5 worm cellular contexts compared by ENCODE assay signal in the genomic region with DNA sequence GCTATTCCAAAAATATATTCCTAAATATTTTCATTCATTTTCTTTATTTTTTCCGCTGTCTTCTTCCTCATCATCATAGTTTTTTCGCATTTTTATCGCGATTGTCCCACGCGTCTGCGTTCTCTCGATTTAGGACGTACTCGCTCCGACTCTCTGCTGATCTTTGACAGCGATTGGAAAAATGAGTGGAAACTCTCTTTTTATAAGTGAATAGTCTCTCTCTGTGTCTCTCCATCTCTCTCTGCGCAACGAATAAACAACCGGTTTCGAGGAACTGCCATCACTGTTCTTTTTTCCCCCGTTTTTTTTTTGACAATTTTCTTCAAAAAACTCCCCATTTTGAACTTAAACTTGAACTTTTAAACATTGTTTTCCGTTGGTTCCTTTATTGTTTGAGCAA.
A peak's percentile ranks its signal among the peaks of the same experiment; 100 is the strongest.
TF ChIP-seq lines count a peak whose summit lies in the region.

No protein-coding gene starts in this region.

TF ChIP-seq in whole organism, L1 larva, 84 proteins besides CTCF, POLR2A, EP300 and RAD21 (continues in another document):
- TF ChIP-seq vab-15 (tag; optimal IDR thresholded peaks at IDR 0.05; lab: Kevin White, UChicago) (no peak), lin-14 (GFP tag; optimal IDR thresholded peaks at IDR 0.05; lab: Kevin White, UChicago) (peak; percentile 85), ceh-8 (GFP tag; optimal IDR thresholded peaks at IDR 0.05; lab: Kevin White, UChicago) (no peak), nhr-19 (GFP tag; conservative IDR thresholded peaks at IDR 0.05; lab: Robert Waterston, UW) (no peak), nhr-85 (tag; lab: Kevin White, UChicago) (peak; percentile 88), dsc-1 (tag; optimal IDR thresholded peaks at IDR 0.05; lab: Kevin White, UChicago) (no peak), tbx-2 (tag; optimal IDR thresholded peaks at IDR 0.05; lab: Kevin White, UChicago) (peak; percentile 33), dpl-1 (GFP tag; optimal IDR thresholded peaks at IDR 0.05; lab: Kevin White, UChicago) (peak in 1 of 3 experiments; percentile 19), nhr-11 (tag; optimal IDR thresholded peaks at IDR 0.05; lab: Kevin White, UChicago) (no peak), isw-1 (GFP tag; IDR thresholded peaks at IDR 0.05; lab: Robert Waterston, UW) (no peak), irx-1 (tag; optimal IDR thresholded peaks at IDR 0.05; lab: Kevin White, UChicago) (no peak), grh-1 (GFP tag; IDR thresholded peaks at IDR 0.05; lab: Robert Waterston, UW) (peak; percentile 90), sptf-1 (tag; optimal IDR thresholded peaks at IDR 0.05; lab: Kevin White, UChicago) (no peak), snu-23 (GFP tag; optimal IDR thresholded peaks at IDR 0.05; lab: Kevin White, UChicago) (peak; percentile 51), lin-35 (GFP tag; optimal IDR thresholded peaks at IDR 0.05; lab: Kevin White, UChicago) (peak in 1 of 2 experiments; percentile 42), C34B4.2 (tag; optimal IDR thresholded peaks at IDR 0.05; lab: Kevin White, UChicago) (no peak), aha-1 (tag; optimal IDR thresholded peaks at IDR 0.05; lab: Kevin White, UChicago) (no peak), unc-130 (tag; optimal IDR thresholded peaks at IDR 0.05; lab: Kevin White, UChicago) (no peak)

TF ChIP-seq in whole organism, L2 larva, 48 proteins besides CTCF, POLR2A, EP300 and RAD21 (continues in another document):
- TF ChIP-seq sma-9 (GFP tag; optimal IDR thresholded peaks at IDR 0.05; lab: Kevin White, UChicago) (peak; percentile 69), sma-9 (tag; optimal IDR thresholded peaks at IDR 0.05; lab: Kevin White, UChicago) (no peak), alr-1 (tag; optimal IDR thresholded peaks at IDR 0.05; lab: Kevin White, UChicago) (no peak), Y55F3AM.14 (GFP tag; optimal IDR thresholded peaks at IDR 0.05; lab: Kevin White, UChicago) (no peak), egl-27 (tag; optimal IDR thresholded peaks at IDR 0.05; lab: Kevin White, UChicago) (no peak), ztf-1 (GFP tag; conservative IDR thresholded peaks at IDR 0.05; lab: Robert Waterston, UW) (no peak), nhr-6 (tag; optimal IDR thresholded peaks at IDR 0.05; lab: Kevin White, UChicago) (no peak), ama-1 (optimal IDR thresholded peaks at IDR 0.05; lab: Kevin White, UChicago) (no peak), elt-1 (tag; optimal IDR thresholded peaks at IDR 0.05; lab: Kevin White, UChicago) (no peak), aly-2 (tag; optimal IDR thresholded peaks at IDR 0.05; lab: Kevin White, UChicago) (no peak), C34F6.9 (tag; optimal IDR thresholded peaks at IDR 0.05; lab: Kevin White, UChicago) (peak; percentile 6), sem-4 (tag; optimal IDR thresholded peaks at IDR 0.05; lab: Kevin White, UChicago) (peak; percentile 3), lin-39 (tag; optimal IDR thresholded peaks at IDR 0.05; lab: Kevin White, UChicago) (no peak), elt-3 (tag; optimal IDR thresholded peaks at IDR 0.05; lab: Kevin White, UChicago) (no peak), lin-11 (tag; optimal IDR thresholded peaks at IDR 0.05; lab: Kevin White, UChicago) (no peak), nhr-11 (tag; optimal IDR thresholded peaks at IDR 0.05; lab: Kevin White, UChicago) (no peak), sma-3 (GFP tag; optimal IDR thresholded peaks at IDR 0.05; lab: Kevin White, UChicago) (peak; percentile 14), lin-13 (GFP tag; optimal IDR thresholded peaks at IDR 0.05; lab: Kevin White, UChicago) (no peak), nhr-77 (tag; optimal IDR thresholded peaks at IDR 0.05; lab: Kevin White, UChicago) (no peak)

TF ChIP-seq in whole organism, L3 larva, 47 proteins besides CTCF, POLR2A, EP300 and RAD21:
- TF ChIP-seq nhr-23 (tag; optimal IDR thresholded peaks at IDR 0.05; lab: Kevin White, UChicago) (peak; percentile 62), fkh-10 (GFP tag; optimal IDR thresholded peaks at IDR 0.05; lab: Kevin White, UChicago) (no peak), mml-1 (tag; optimal IDR thresholded peaks at IDR 0.05; lab: Kevin White, UChicago) (no peak), unc-62 (GFP tag; optimal IDR thresholded peaks at IDR 0.05; lab: Kevin White, UChicago) (no peak), pha-4 (tag; optimal IDR thresholded peaks at IDR 0.05; lab: Kevin White, UChicago) (peak; percentile 72), elt-1 (tag; optimal IDR thresholded peaks at IDR 0.05; lab: Kevin White, UChicago) (peak; percentile 55), unc-39 (tag; optimal IDR thresholded peaks at IDR 0.05; lab: Kevin White, UChicago) (no peak), ZK546.5 (tag; optimal IDR thresholded peaks at IDR 0.05; lab: Kevin White, UChicago) (no peak), nhr-25 (tag; optimal IDR thresholded peaks at IDR 0.05; lab: Kevin White, UChicago) (peak; percentile 54), nfya-1 (tag; optimal IDR thresholded peaks at IDR 0.05; lab: Kevin White, UChicago; ENCODE audit: insufficient read depth) (peak; percentile 40), nhr-28 (tag; optimal IDR thresholded peaks at IDR 0.05; lab: Kevin White, UChicago) (no peak), lin-15B (tag; optimal IDR thresholded peaks at IDR 0.05; lab: Kevin White, UChicago) (no peak), mdl-1 (tag; optimal IDR thresholded peaks at IDR 0.05; lab: Kevin White, UChicago) (no peak), elt-3 (tag; optimal IDR thresholded peaks at IDR 0.05; lab: Kevin White, UChicago) (no peak)

TF ChIP-seq in whole organism, L4 larva, 104 proteins besides CTCF, POLR2A, EP300 and RAD21 (continues in another document):
- TF ChIP-seq lir-3 (tag; optimal IDR thresholded peaks at IDR 0.05; lab: Kevin White, UChicago), result no peak
- TF ChIP-seq snpc-4 (tag; optimal IDR thresholded peaks at IDR 0.05; lab: Kevin White, UChicago), result no peak
- no peak for TF ChIP-seq ztf-7 (tag; optimal IDR thresholded peaks at IDR 0.05; lab: Kevin White, UChicago)
- no peak for TF ChIP-seq spr-3 (GFP tag; optimal IDR thresholded peaks at IDR 0.05; lab: Kevin White, UChicago)
- TF ChIP-seq ctbp-1 (GFP tag; IDR thresholded peaks at IDR 0.05; lab: Robert Waterston, UW), result no peak
- TF ChIP-seq lin-1 (GFP tag; IDR thresholded peaks at IDR 0.05; lab: Robert Waterston, UW), result no peak
- TF ChIP-seq nhr-42 (GFP tag; IDR thresholded peaks at IDR 0.05; lab: Robert Waterston, UW), result no peak
- no peak for TF ChIP-seq saeg-2 (GFP tag; IDR thresholded peaks at IDR 0.05; lab: Robert Waterston, UW)
- TF ChIP-seq D1046.2 (GFP tag; IDR thresholded peaks at IDR 0.05; lab: Robert Waterston, UW), result no peak
- no peak for TF ChIP-seq daf-19 (GFP tag; conservative IDR thresholded peaks at IDR 0.05; lab: Robert Waterston, UW)
- 0 out of 2 replicates have a peak, but pooled peaks have one; percentile 36 for TF ChIP-seq tra-1 (GFP tag; IDR thresholded peaks at IDR 0.05; lab: Robert Waterston, UW)
- TF ChIP-seq tag-97 (GFP tag; IDR thresholded peaks at IDR 0.05; lab: Robert Waterston, UW), result no peak
- TF ChIP-seq F49E8.2 (tag; optimal IDR thresholded peaks at IDR 0.05; lab: Kevin White, UChicago; ENCODE audit: borderline replicate concordance), result no peak
- peak; percentile 45 for TF ChIP-seq nhr-77 (tag; optimal IDR thresholded peaks at IDR 0.05; lab: Kevin White, UChicago)
- TF ChIP-seq zag-1 (tag; optimal IDR thresholded peaks at IDR 0.05; lab: Kevin White, UChicago), result no peak
- TF ChIP-seq nhr-11 (tag; optimal IDR thresholded peaks at IDR 0.05; lab: Kevin White, UChicago), result no peak
- 0 out of 2 replicates have a peak, but pooled peaks have one; percentile 2 for TF ChIP-seq madf-9 (GFP tag; conservative IDR thresholded peaks at IDR 0.05; lab: Robert Waterston, UW)
- no peak for TF ChIP-seq daf-8 (GFP tag; IDR thresholded peaks at IDR 0.05; lab: Robert Waterston, UW)
- no peak for TF ChIP-seq aly-2 (tag; optimal IDR thresholded peaks at IDR 0.05; lab: Kevin White, UChicago)
- TF ChIP-seq dmd-6 (GFP tag; IDR thresholded peaks at IDR 0.05; lab: Robert Waterston, UW), result peak; percentile 34; the same call in 1 of the 2 replicates
- TF ChIP-seq daf-16 (GFP tag; optimal IDR thresholded peaks at IDR 0.05; lab: Kevin White, UChicago), result no peak
- peak; percentile 5 for TF ChIP-seq daf-16 (tag; optimal IDR thresholded peaks at IDR 0.05; lab: Kevin White, UChicago)
- TF ChIP-seq ama-1 (optimal IDR thresholded peaks at IDR 0.05; lab: Kevin White, UChicago), result peak; percentile 15

TF ChIP-seq in whole organism, young adult, 124 proteins besides CTCF, POLR2A, EP300 and RAD21:
- TF ChIP-seq ztf-28 (GFP tag; IDR thresholded peaks at IDR 0.05; lab: Robert Waterston, UW) (no peak), B0336.3 (GFP tag; IDR thresholded peaks at IDR 0.05; lab: Robert Waterston, UW) (no peak), lin-40 (tag; optimal IDR thresholded peaks at IDR 0.05; lab: Kevin White, UChicago) (peak; percentile 54), ztf-26 (tag; optimal IDR thresholded peaks at IDR 0.05; lab: Kevin White, UChicago) (peak; percentile 10), dpl-1 (GFP tag; optimal IDR thresholded peaks at IDR 0.05; lab: Kevin White, UChicago) (no peak), chd-7 (tag; optimal IDR thresholded peaks at IDR 0.05; lab: Kevin White, UChicago) (no peak), attf-3 (GFP tag; conservative IDR thresholded peaks at IDR 0.05; lab: Robert Waterston, UW) (no peak), lsl-1 (GFP tag; optimal IDR thresholded peaks at IDR 0.05; lab: Kevin White, UChicago) (no peak), F23B12.7 (tag; optimal IDR thresholded peaks at IDR 0.05; lab: Kevin White, UChicago; ENCODE audit: insufficient read depth) (peak; percentile 12), F10E7.11 (tag; optimal IDR thresholded peaks at IDR 0.05; lab: Kevin White, UChicago) (no peak), ama-1 (optimal IDR thresholded peaks at IDR 0.05; lab: Kevin White, UChicago) (no peak), ama-1 (GFP tag; optimal IDR thresholded peaks at IDR 0.05; lab: Kevin White, UChicago) (no peak), dox-1 (GFP tag; IDR thresholded peaks at IDR 0.05; lab: Robert Waterston, UW) (no peak), tbp1 (GFP tag; optimal IDR thresholded peaks at IDR 0.05; lab: Kevin White, UChicago) (no peak), F39B2.1 (GFP tag; IDR thresholded peaks at IDR 0.05; lab: Robert Waterston, UW) (no peak), fkh-3 (tag; optimal IDR thresholded peaks at IDR 0.05; lab: Kevin White, UChicago) (no peak), lsy-27 (tag; optimal IDR thresholded peaks at IDR 0.05; lab: Kevin White, UChicago; ENCODE audit: borderline replicate concordance, insufficient read depth) (no peak), let-607 (tag; optimal IDR thresholded peaks at IDR 0.05; lab: Kevin White, UChicago) (no peak), somi-1 (GFP tag; optimal IDR thresholded peaks at IDR 0.05; lab: Kevin White, UChicago) (no peak), die-1 (tag; optimal IDR thresholded peaks at IDR 0.05; lab: Kevin White, UChicago) (peak; percentile 4), ceh-27 (GFP tag; optimal IDR thresholded peaks at IDR 0.05; lab: Kevin White, UChicago) (peak; percentile 41)
TF ChIP-seq in whole organism, young adult: peak in this region for 5.
